Fruit fly (Drosophila melanogaster) whole organism, embryonic: ENCODE measurements around the gene CG14286.

Experiments used
- Blimp-1 ChIP-seq: fragments of 200-800 bp; sonication (Bioruptor generic); optimal IDR thresholded peaks from 3 replicates; lab custom pipeline; 2018; ENCODE audit warnings: missing biosample characterization, missing genetic modification characterization, mild to moderate bottlenecking, moderate library complexity, missing genetic modification reagents
- CG11398 ChIP-seq: fragments of 200-800 bp; sonication (Bioruptor generic); optimal IDR thresholded peaks from 2 replicates; lab custom pipeline; 2016; ENCODE audit warnings: missing biosample characterization, missing genetic modification characterization
- CG12299 ChIP-seq: fragments of 200-800 bp; sonication (Bioruptor generic); optimal IDR thresholded peaks from 2 replicates; lab custom pipeline; 2018; ENCODE audit warnings: missing biosample characterization, mild to moderate bottlenecking, missing genetic modification characterization
- CG13624 ChIP-seq: fragments of 200-800 bp; sonication (Bioruptor generic); optimal IDR thresholded peaks from 2 replicates; lab custom pipeline; 2016; ENCODE audit warnings: missing biosample characterization, missing genetic modification characterization
- CG14050 ChIP-seq: fragments of 200-800 bp; sonication (Bioruptor generic); IDR thresholded peaks from 3 replicates; pipeline ENCODE4 v1.3.6; 2022; ENCODE audit warnings: missing biosample characterization, missing genetic modification characterization
- CG14710 ChIP-seq: fragments of 200-800 bp; sonication (Bioruptor generic); optimal IDR thresholded peaks from 3 replicates; lab custom pipeline; 2019; ENCODE audit warnings: missing biosample characterization, mild to moderate bottlenecking, missing genetic modification characterization, moderate library complexity
- CG16779 ChIP-seq: fragments of 200-800 bp; sonication (Bioruptor generic); IDR thresholded peaks from 2 replicates; pipeline ENCODE4 v1.3.6; 2022; ENCODE audit warnings: missing biosample characterization, missing genetic modification characterization
- CG18476 ChIP-seq: fragments of 200-800 bp; sonication (Bioruptor generic); optimal IDR thresholded peaks from 2 replicates; lab custom pipeline; 2016; ENCODE audit warnings: missing biosample characterization, mild to moderate bottlenecking, missing genetic modification characterization
- CG2199 ChIP-seq: fragments of 200-800 bp; sonication (Bioruptor generic); IDR thresholded peaks from 3 replicates; pipeline ENCODE4 v1.3.6; 2022; ENCODE audit warnings: missing biosample characterization, missing genetic modification characterization
- CG31441 ChIP-seq: fragments of 200-800 bp; sonication (Bioruptor generic); IDR thresholded peaks from 2 replicates; pipeline ENCODE4 v1.3.6; 2022; ENCODE audit warnings: missing biosample characterization, missing genetic modification characterization
- CG4282 ChIP-seq: fragments of 200-800 bp; sonication (Bioruptor generic); optimal IDR thresholded peaks from 2 replicates; lab custom pipeline; 2016; ENCODE audit warnings: missing biosample characterization, missing genetic modification characterization
- CG4424 ChIP-seq: fragments of 200-800 bp; sonication (Bioruptor generic); optimal IDR thresholded peaks from 3 replicates; lab custom pipeline; 2016; ENCODE audit warnings: missing biosample characterization, missing genetic modification characterization
- CG6254 ChIP-seq: fragments of 200-800 bp; sonication (Bioruptor generic); optimal IDR thresholded peaks from 3 replicates; lab custom pipeline; 2017; ENCODE audit warnings: mild to moderate bottlenecking, missing biosample characterization, missing genetic modification reagents, missing genetic modification characterization
- CG6683 ChIP-seq: fragments of 200-800 bp; sonication (Bioruptor generic); optimal IDR thresholded peaks from 2 replicates; lab custom pipeline; 2017; ENCODE audit warnings: missing biosample characterization, mild to moderate bottlenecking, missing genetic modification characterization, missing genetic modification reagents
- CG7372 ChIP-seq: fragments of 200-800 bp; sonication (Bioruptor generic); IDR thresholded peaks from 2 replicates; pipeline ENCODE4 v1.3.6; 2022; ENCODE audit warnings: missing biosample characterization, missing genetic modification characterization
- CG7556 ChIP-seq: fragments of 200-800 bp; sonication (Bioruptor generic); optimal IDR thresholded peaks from 2 replicates; lab custom pipeline; 2017; ENCODE audit warnings: missing biosample characterization, mild to moderate bottlenecking, missing genetic modification characterization
- CG7745 ChIP-seq: fragments of 200-800 bp; sonication (Bioruptor generic); optimal IDR thresholded peaks from 2 replicates; lab custom pipeline; 2018; ENCODE audit warnings: missing biosample characterization, mild to moderate bottlenecking, missing genetic modification characterization, moderate library complexity
- Chrac-16 ChIP-seq: fragments of 200-800 bp; sonication (Bioruptor generic); optimal IDR thresholded peaks from 3 replicates; lab custom pipeline; 2016; ENCODE audit warnings: missing biosample characterization, missing genetic modification characterization
- D ChIP-seq, 2 experiments: fragments of 200-800 bp in 1 of 2; fragments of >200 bp in 1 of 2; sonication (Bioruptor generic) in 1 of 2; optimal IDR thresholded peaks; 2 replicates in 1 of 2; 3 replicates in 1 of 2; lab custom pipeline; 2017; ENCODE audit warnings: mild to moderate bottlenecking in 1 of 2, missing biosample characterization in 1 of 2, missing genetic modification characterization in 1 of 2, missing genetic modification reagents in 1 of 2
- Deaf1 ChIP-seq: fragments of 200-800 bp; optimal IDR thresholded peaks from 3 replicates; lab custom pipeline; 2019; ENCODE audit warnings: missing biosample characterization, mild to moderate bottlenecking, missing genetic modification characterization, moderate library complexity
- Elba2 ChIP-seq: fragments of 200-800 bp; sonication (Bioruptor generic); optimal IDR thresholded peaks from 3 replicates; lab custom pipeline; 2016; ENCODE audit warnings: missing biosample characterization, missing genetic modification characterization
- Gug ChIP-seq: fragments of 200-800 bp; sonication (Bioruptor generic); IDR thresholded peaks from 4 replicates; pipeline ENCODE4 v1.3.6; 2022; ENCODE audit warnings: missing biosample characterization, missing genetic modification characterization
- HLHmδ ChIP-seq: fragments of 200-800 bp; sonication (Bioruptor generic); optimal IDR thresholded peaks from 2 replicates; lab custom pipeline; 2018; ENCODE audit warnings: missing biosample characterization, mild to moderate bottlenecking, missing genetic modification characterization, moderate library complexity
- Hr3 ChIP-seq: fragments of 200-800 bp; sonication (Bioruptor generic); optimal IDR thresholded peaks from 3 replicates; lab custom pipeline; 2016; ENCODE audit warnings: missing biosample characterization, missing genetic modification characterization
- Hr78 ChIP-seq, 2 experiments: fragments of 200-800 bp in 1 of 2; fragments of >200 bp in 1 of 2; sonication (Bioruptor generic) in 1 of 2; optimal IDR thresholded peaks; 2 replicates each; lab custom pipeline; 2017 to 2019; ENCODE audit warnings: missing biosample characterization in 2 of 2, missing genetic modification characterization in 2 of 2, mild to moderate bottlenecking in 1 of 2, moderate library complexity in 1 of 2
- Nf-YC ChIP-seq: fragments of 200-800 bp; optimal IDR thresholded peaks from 3 replicates; lab custom pipeline; 2019; ENCODE audit warnings: missing biosample characterization, mild to moderate bottlenecking, missing genetic modification characterization, moderate library complexity
- Opbp ChIP-seq: fragments of 200-800 bp; sonication (Bioruptor generic); IDR thresholded peaks from 3 replicates; pipeline ENCODE4 v1.3.6; 2022; ENCODE audit warnings: missing biosample characterization, missing genetic modification characterization; ENCODE audit not compliant: partially characterized antibody
- Pdp1 ChIP-seq, 2 experiments: fragments of 200-800 bp; sonication (Bioruptor generic); optimal IDR thresholded peaks; 3 replicates each; lab custom pipeline; 2016; ENCODE audit warnings: missing biosample characterization in 2 of 2, missing genetic modification characterization in 2 of 2, mild to moderate bottlenecking in 1 of 2, moderate library complexity in 1 of 2
- YL-1 ChIP-seq: fragments of 200-800 bp; sonication (Bioruptor generic); optimal IDR thresholded peaks from 3 replicates; lab custom pipeline; 2017; ENCODE audit warnings: missing biosample characterization, mild to moderate bottlenecking, missing genetic modification characterization
- abd-A ChIP-seq: fragments of 200-800 bp; sonication (Bioruptor generic); optimal IDR thresholded peaks from 3 replicates; lab custom pipeline; 2019; ENCODE audit warnings: missing biosample characterization, mild to moderate bottlenecking, missing genetic modification characterization, moderate library complexity
- fd102C ChIP-seq: fragments of 200-800 bp; sonication (Bioruptor generic); optimal IDR thresholded peaks from 2 replicates; lab custom pipeline; 2018; ENCODE audit warnings: missing biosample characterization, mild to moderate bottlenecking, missing genetic modification characterization, moderate library complexity
- gcm ChIP-seq: fragments of 200-800 bp; sonication (Bioruptor generic); optimal IDR thresholded peaks from 2 replicates; lab custom pipeline; 2019; ENCODE audit warnings: missing biosample characterization, mild to moderate bottlenecking, missing genetic modification characterization, moderate library complexity
- grn ChIP-seq: fragments of 200-800 bp; sonication (Bioruptor generic); optimal IDR thresholded peaks from 3 replicates; lab custom pipeline; 2017; ENCODE audit warnings: missing biosample characterization, missing genetic modification characterization
- gsb-n ChIP-seq: fragments of 200-800 bp; sonication (Bioruptor generic); optimal IDR thresholded peaks from 3 replicates; lab custom pipeline; 2018; ENCODE audit warnings: missing biosample characterization, mild to moderate bottlenecking, missing genetic modification characterization
- gt ChIP-seq: fragments of 200-800 bp; sonication (Bioruptor generic); IDR thresholded peaks from 2 replicates; pipeline ENCODE4 v1.3.6; 2022; ENCODE audit warnings: missing biosample characterization, missing genetic modification characterization
- kni ChIP-seq: fragments of 200-800 bp; sonication (Bioruptor generic); optimal IDR thresholded peaks from 3 replicates; lab custom pipeline; 2017; ENCODE audit warnings: mild to moderate bottlenecking, missing biosample characterization, missing genetic modification reagents, missing genetic modification characterization
- oc ChIP-seq: fragments of 200-800 bp; sonication (Bioruptor generic); optimal IDR thresholded peaks from 2 replicates; lab custom pipeline; 2018; ENCODE audit warnings: missing biosample characterization, mild to moderate bottlenecking, missing genetic modification characterization, moderate library complexity
- phol ChIP-seq: fragments of 200-800 bp; sonication (Bioruptor generic); optimal IDR thresholded peaks from 3 replicates; lab custom pipeline; 2018; ENCODE audit warnings: missing biosample characterization, mild to moderate bottlenecking, missing genetic modification characterization, moderate library complexity
- pros ChIP-seq: fragments of 200-800 bp; sonication (Bioruptor generic); optimal IDR thresholded peaks from 3 replicates; lab custom pipeline; 2019; ENCODE audit warnings: missing biosample characterization, mild to moderate bottlenecking, missing genetic modification characterization, moderate library complexity
- row ChIP-seq: fragments of 200-800 bp; sonication (Bioruptor generic); IDR thresholded peaks from 3 replicates; pipeline ENCODE4 v1.3.6; 2022; ENCODE audit warnings: missing biosample characterization, missing genetic modification characterization
- slp2 ChIP-seq: fragments of 200-800 bp; sonication (Bioruptor generic); optimal IDR thresholded peaks from 2 replicates; lab custom pipeline; 2016; ENCODE audit warnings: missing biosample characterization, missing genetic modification characterization
- stwl ChIP-seq: fragments of 200-800 bp; sonication (Bioruptor generic); optimal IDR thresholded peaks from 3 replicates; lab custom pipeline; 2018; ENCODE audit warnings: missing biosample characterization, mild to moderate bottlenecking, missing genetic modification characterization, moderate library complexity
- tgo ChIP-seq: fragments of 200-800 bp; sonication (Bioruptor generic); IDR thresholded peaks from 3 replicates; pipeline ENCODE4 v1.3.6; 2022; ENCODE audit warnings: missing biosample characterization, missing genetic modification characterization
- tio ChIP-seq: fragments of 200-800 bp; sonication (Bioruptor generic); optimal IDR thresholded peaks from 2 replicates; lab custom pipeline; 2017; ENCODE audit warnings: missing biosample characterization, missing genetic modification characterization, inconsistent platforms
- zfh1 ChIP-seq: fragments of 200-800 bp; sonication (Bioruptor generic); IDR thresholded peaks from 3 replicates; pipeline ENCODE4 v1.3.6; 2022; ENCODE audit warnings: missing biosample characterization, missing genetic modification characterization

Gene CG14286

DNA sequence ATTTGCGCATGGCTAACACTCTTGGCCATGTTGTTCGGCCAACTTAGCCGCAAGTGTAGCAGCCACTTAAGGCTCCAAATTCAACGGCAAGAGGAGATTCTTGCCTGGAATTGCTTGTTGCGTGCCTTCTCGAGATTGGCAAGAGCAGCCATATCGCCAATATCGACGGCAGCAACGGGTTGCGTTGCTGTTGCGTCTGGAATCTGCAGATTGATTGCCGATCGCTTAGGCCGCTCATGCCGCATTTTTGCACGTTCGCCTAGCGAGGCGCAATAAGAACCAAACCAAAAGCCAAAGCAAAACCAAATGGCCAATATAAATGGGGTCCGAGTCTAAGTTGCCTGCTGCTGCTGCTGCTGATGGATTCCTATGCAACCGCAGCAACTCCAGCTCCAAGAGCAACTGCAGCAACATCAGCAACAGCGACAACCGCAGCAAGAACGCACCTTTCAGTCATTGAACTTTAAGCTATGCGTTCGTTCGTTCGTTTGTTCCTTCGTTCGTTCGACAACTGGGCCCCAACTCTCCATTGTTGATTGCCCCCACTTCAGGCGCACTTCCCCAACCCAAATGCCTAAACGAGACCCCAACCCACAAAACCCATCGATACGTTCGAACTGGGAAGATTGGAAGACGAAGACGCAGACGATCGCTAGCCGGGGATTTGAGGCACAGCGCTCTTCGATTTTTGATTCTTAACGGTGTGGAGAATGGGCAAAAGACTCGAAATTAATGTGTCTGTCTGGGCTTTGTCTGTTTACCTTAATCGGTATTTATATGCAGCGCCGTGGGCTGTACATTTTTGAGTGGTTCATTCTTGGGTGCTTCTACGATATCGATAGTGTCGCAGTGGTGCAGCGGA lies 34.7 kb upstream of the CG14286 start:
- TF ChIP-seq CG2199 (GFP tag; lab: Robert Waterston, UW) (peak; percentile 86), stwl (tag; lab: Kevin White, UChicago) (no peak), CG16779 (GFP tag; lab: Robert Waterston, UW) (no peak), Hr78 (GFP tag; optimal IDR thresholded peaks at IDR 0.05; lab: Kevin White, UChicago) (peak in 1 of 2 experiments; percentile 15), Deaf1 (tag; lab: Kevin White, UChicago) (peak; percentile 33), kni (GFP tag; lab: Kevin White, UChicago) (peak; percentile 89), YL-1 (GFP tag; lab: Kevin White, UChicago) (no peak), CG4282 (no peak), Opbp (0 out of 3 replicates have a peak, but pooled peaks have one; percentile 10), gsb-n (tag; lab: Kevin White, UChicago) (peak; percentile 63), oc (tag; lab: Kevin White, UChicago) (peak; percentile 22), abd-A (tag; lab: Kevin White, UChicago) (peak; percentile 67), pros (GFP tag; lab: Kevin White, UChicago) (peak; percentile 57), grn (peak; percentile 44), CG31441 (no peak), CG7745 (tag; lab: Kevin White, UChicago) (peak; percentile 22), zfh1 (GFP tag; lab: Robert Waterston, UW) (0 out of 3 replicates have a peak, but pooled peaks have one; percentile 33), Blimp-1 (GFP tag; lab: Kevin White, UChicago) (peak; percentile 27), HLHmδ (GFP tag; lab: Kevin White, UChicago) (no peak)

DNA sequence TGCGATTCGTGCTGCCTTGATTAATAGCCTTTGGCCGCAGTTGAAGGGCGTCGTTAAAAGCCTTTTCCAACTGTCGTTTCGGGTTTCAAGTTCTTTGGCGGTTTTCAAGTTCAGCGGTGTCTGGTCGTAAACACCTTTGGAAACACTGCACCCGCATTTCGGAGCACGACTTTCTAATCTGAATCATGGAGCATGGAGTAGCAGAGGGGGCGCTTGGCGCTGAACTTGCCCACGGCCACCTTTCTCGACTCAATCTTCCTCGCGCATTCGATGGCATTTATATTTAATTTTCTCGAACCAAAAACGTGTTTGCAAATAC lies 34.1 kb upstream of the CG14286 start:
- TF ChIP-seq kni (GFP tag; lab: Kevin White, UChicago): peak; percentile 57
- peak; percentile 47 for TF ChIP-seq D (optimal IDR thresholded peaks at IDR 0.05; lab: Kevin White, UChicago)
- TF ChIP-seq D (GFP tag; optimal IDR thresholded peaks at IDR 0.05; lab: Kevin White, UChicago): no peak
- no peak for TF ChIP-seq CG13624
- TF ChIP-seq abd-A (tag; lab: Kevin White, UChicago): peak; percentile 16
- TF ChIP-seq Blimp-1 (GFP tag; lab: Kevin White, UChicago): peak; percentile 12
- TF ChIP-seq gcm (GFP tag; lab: Kevin White, UChicago): peak; percentile 59
- TF ChIP-seq, all 482 proteins: peak for 5

DNA sequence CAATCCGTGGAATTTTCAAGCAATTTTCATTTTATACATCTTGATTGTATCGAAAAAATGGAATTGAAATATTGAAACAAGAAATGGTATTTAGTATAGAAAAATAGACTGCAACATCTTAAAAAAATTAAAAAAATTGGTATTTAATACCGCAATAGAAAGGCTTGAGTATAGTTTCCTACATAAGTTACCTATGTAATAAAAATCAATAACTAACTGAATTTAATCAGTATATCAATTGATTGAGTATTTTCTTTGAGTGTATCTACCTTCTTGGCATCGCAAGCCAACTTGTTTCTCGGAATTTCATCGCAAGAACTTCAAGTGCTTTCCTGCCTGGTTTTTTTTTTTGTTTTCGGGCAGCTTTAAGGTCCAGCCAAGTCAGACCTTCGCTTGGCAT lies 33.4 kb upstream of the CG14286 start:
- TF ChIP-seq fd102C (GFP tag; lab: Kevin White, UChicago): no peak
- TF ChIP-seq Elba2: no peak
- no peak for TF ChIP-seq CG7372 (GFP tag; lab: Robert Waterston, UW)
- TF ChIP-seq slp2 (GFP tag; lab: Kevin White, UChicago): no peak
- no peak for TF ChIP-seq CG18476
- no peak for TF ChIP-seq gcm (GFP tag; lab: Kevin White, UChicago)
- TF ChIP-seq Nf-YC: no peak
- TF ChIP-seq Pdp1 (GFP tag; optimal IDR thresholded peaks at IDR 0.05; lab: Kevin White, UChicago): peak in 1 of 2 experiments; percentile 17
- no peak for TF ChIP-seq CG6683
- TF ChIP-seq tgo: peak; percentile 36; the same call in 2 of the 3 replicates
- peak; percentile 27 for TF ChIP-seq CG7556 (GFP tag; lab: Kevin White, UChicago)
- TF ChIP-seq row (GFP tag; lab: Robert Waterston, UW): no peak
- no peak for TF ChIP-seq tio
- TF ChIP-seq Gug (GFP tag; lab: Robert Waterston, UW): no peak
- no peak for TF ChIP-seq CG11398 (GFP tag; lab: Kevin White, UChicago)
- TF ChIP-seq CG12299 (tag; lab: Kevin White, UChicago): no peak
- TF ChIP-seq gt (GFP tag; lab: Robert Waterston, UW): no peak
- TF ChIP-seq CG6254: no peak
- TF ChIP-seq Hr3 (GFP tag; lab: Kevin White, UChicago): no peak
- peak; percentile 37 for TF ChIP-seq phol
- TF ChIP-seq CG4424 (GFP tag; lab: Kevin White, UChicago): no peak
- no peak for TF ChIP-seq CG14050
- TF ChIP-seq Blimp-1 (GFP tag; lab: Kevin White, UChicago): peak; percentile 36
- TF ChIP-seq Chrac-16 (GFP tag; lab: Kevin White, UChicago): no peak
- peak; percentile 0 for TF ChIP-seq CG14710 (tag; lab: Kevin White, UChicago)
